Worm (Caenorhabditis elegans): ENCODE data around the gene B0280.17.

Gene B0280.17

ce11 chrIII:7142172-7142601 lies 6.3 kb upstream of the B0280.17 start (continued):
- no peak for TF ChIP-seq egl-27 (tag; optimal IDR thresholded peaks at IDR 0.05)
- TF ChIP-seq set-16 (GFP tag; IDR thresholded peaks at IDR 0.05): no peak
- no peak for TF ChIP-seq mep-1 (tag; optimal IDR thresholded peaks at IDR 0.05)
- TF ChIP-seq mes-2 (tag; optimal IDR thresholded peaks at IDR 0.05; ENCODE audit: poor library complexity, severe bottlenecking): peak; percentile 63
- peak; percentile 64 for TF ChIP-seq lin-38 (GFP tag; IDR thresholded peaks at IDR 0.05)
- no peak for TF ChIP-seq daf-12 (tag; optimal IDR thresholded peaks at IDR 0.05)
- no peak for TF ChIP-seq ztf-11 (tag; optimal IDR thresholded peaks at IDR 0.05)
- TF ChIP-seq F26F4.8 (GFP tag; conservative IDR thresholded peaks at IDR 0.05): no peak
- TF ChIP-seq cey-2 (tag; optimal IDR thresholded peaks at IDR 0.05; ENCODE audit: borderline replicate concordance, insufficient read depth): no peak
- TF ChIP-seq aha-1 (tag): no peak
- no peak for TF ChIP-seq ceh-32 (tag; optimal IDR thresholded peaks at IDR 0.05; ENCODE audit: poor library complexity)
- peak; percentile 8 for TF ChIP-seq F10B5.3 (tag; optimal IDR thresholded peaks at IDR 0.05)
- no peak for TF ChIP-seq dpl-1 (GFP tag; optimal IDR thresholded peaks at IDR 0.05)
- TF ChIP-seq hmg-1.1 (GFP tag; IDR thresholded peaks at IDR 0.05): no peak
- TF ChIP-seq nhr-25 (tag; optimal IDR thresholded peaks at IDR 0.05; ENCODE audit: borderline replicate concordance, insufficient read depth): no peak
- TF ChIP-seq Y48G9A.11 (GFP tag; IDR thresholded peaks at IDR 0.05): peak; percentile 68; the same call in 1 of the 2 replicates
- no peak for TF ChIP-seq daf-8 (GFP tag; IDR thresholded peaks at IDR 0.05)
- no peak for TF ChIP-seq hif-1 (tag; optimal IDR thresholded peaks at IDR 0.05)
- no peak for TF ChIP-seq ceh-82 (tag; optimal IDR thresholded peaks at IDR 0.05)
- peak; percentile 39 for TF ChIP-seq lin-13 (GFP tag; optimal IDR thresholded peaks at IDR 0.05)
- TF ChIP-seq nhr-6 (tag; optimal IDR thresholded peaks at IDR 0.05): peak; percentile 26
- TF ChIP-seq unc-39 (tag; optimal IDR thresholded peaks at IDR 0.05): no peak
- TF ChIP-seq madf-5 (GFP tag; IDR thresholded peaks at IDR 0.05): no peak
- TF ChIP-seq ces-1 (GFP tag; optimal IDR thresholded peaks at IDR 0.05): no peak
- TF ChIP-seq skn-1 (tag; optimal IDR thresholded peaks at IDR 0.05): no peak
- 0 out of 2 replicates have a peak, but pooled peaks have one; percentile 6 for TF ChIP-seq lin-1 (GFP tag; IDR thresholded peaks at IDR 0.05)
- TF ChIP-seq php-3 (GFP tag; IDR thresholded peaks at IDR 0.05): peak; percentile 71; the same call in 1 of the 2 replicates
- peak; percentile 33 for TF ChIP-seq duxl-1 (tag; optimal IDR thresholded peaks at IDR 0.05; ENCODE audit: poor library complexity)
- TF ChIP-seq pha-4 (GFP tag; IDR thresholded peaks at IDR 0.05): no peak
- TF ChIP-seq pha-4 (tag; optimal IDR thresholded peaks at IDR 0.05): no peak
- no peak for TF ChIP-seq gei-8 (GFP tag; optimal IDR thresholded peaks at IDR 0.05)
- no peak for TF ChIP-seq nhr-76 (tag; optimal IDR thresholded peaks at IDR 0.05)
- TF ChIP-seq ZK337.2 (GFP tag; IDR thresholded peaks at IDR 0.05): no peak
- TF ChIP-seq nhr-28 (tag; optimal IDR thresholded peaks at IDR 0.05): no peak
- peak; percentile 35 for TF ChIP-seq nhr-48 (tag; optimal IDR thresholded peaks at IDR 0.05)
- TF ChIP-seq tag-97 (GFP tag; IDR thresholded peaks at IDR 0.05): no peak
- no peak for TF ChIP-seq unc-130 (GFP tag; optimal IDR thresholded peaks at IDR 0.05)
- TF ChIP-seq ceh-44 (GFP tag; IDR thresholded peaks at IDR 0.05): peak; percentile 61; the same call in 1 of the 2 replicates
- peak; percentile 51 for TF ChIP-seq dve-1 (tag; optimal IDR thresholded peaks at IDR 0.05; ENCODE audit: insufficient read depth)
- TF ChIP-seq hlh-11 (tag; optimal IDR thresholded peaks at IDR 0.05): peak; percentile 40
- no peak for TF ChIP-seq aly-2 (tag; optimal IDR thresholded peaks at IDR 0.05)
- no peak for TF ChIP-seq dmd-6 (GFP tag; IDR thresholded peaks at IDR 0.05)
- TF ChIP-seq ctbp-1 (GFP tag; IDR thresholded peaks at IDR 0.05): no peak
- TF ChIP-seq fos-1 (tag; optimal IDR thresholded peaks at IDR 0.05): no peak
- no peak for TF ChIP-seq mxl-3 (GFP tag; optimal IDR thresholded peaks at IDR 0.05)
- no peak for TF ChIP-seq zag-1 (tag; optimal IDR thresholded peaks at IDR 0.05)
- TF ChIP-seq ama-1 (optimal IDR thresholded peaks at IDR 0.05): peak; percentile 85
- TF ChIP-seq zip-2 (tag; optimal IDR thresholded peaks at IDR 0.05): no peak
- no peak for TF ChIP-seq dmd-8 (GFP tag; IDR thresholded peaks at IDR 0.05)
- TF ChIP-seq nhr-111 (GFP tag; optimal IDR thresholded peaks at IDR 0.05): peak; percentile 27
- TF ChIP-seq madf-9 (GFP tag; conservative IDR thresholded peaks at IDR 0.05): no peak
- TF ChIP-seq sdz-12 (GFP tag; optimal IDR thresholded peaks at IDR 0.05): no peak
